Worm (Caenorhabditis elegans) whole organism, L1 larva: ENCODE measurements around the gene ngn-1.

ENCODE experiments used
- C04F5.9 ChIP-seq: sonication (generic microtip); optimal IDR thresholded peaks from 2 replicates; lab custom pipeline; 2016; ENCODE audit warnings: missing genetic modification characterization, missing compliant biosample characterization
- Y116A8C.19 ChIP-seq: sonication (generic microtip); optimal IDR thresholded peaks from 2 replicates; lab custom pipeline; 2016; ENCODE audit warnings: missing compliant biosample characterization, missing genetic modification characterization, borderline replicate concordance
- aha-1 ChIP-seq: fragments of 150-350 bp; optimal IDR thresholded peaks from 2 replicates; lab custom pipeline; 2014; ENCODE audit warnings: missing biosample characterization, missing genetic modification characterization
- aly-2 ChIP-seq: fragments of 150-350 bp; optimal IDR thresholded peaks from 2 replicates; lab custom pipeline; 2014; ENCODE audit warnings: missing biosample characterization, missing genetic modification characterization
- ceh-63 ChIP-seq: fragments of 200-800 bp; sonication (Bioruptor generic); optimal IDR thresholded peaks from 2 replicates; lab custom pipeline; 2018; ENCODE audit warnings: mild to moderate bottlenecking, missing genetic modification characterization, missing compliant biosample characterization
- ceh-8 ChIP-seq: fragments of 200-800 bp; sonication (Bioruptor generic); optimal IDR thresholded peaks from 2 replicates; lab custom pipeline; 2018; ENCODE audit warnings: mild to moderate bottlenecking, missing genetic modification characterization, moderate library complexity, missing compliant biosample characterization
- ceh-82 ChIP-seq, 3 experiments: fragments of 150-350 bp in 1 of 3; sonication (generic microtip) in 2 of 3; optimal IDR thresholded peaks; 2 replicates each; lab custom pipeline; 2014 to 2017; ENCODE audit warnings: missing biosample characterization in 3 of 3, missing genetic modification characterization in 3 of 3
- ceh-88 ChIP-seq: fragments of 200-800 bp; sonication (Bioruptor generic); IDR thresholded peaks from 2 replicates; pipeline ENCODE4 v1.3.6; 2022; ENCODE audit warnings: missing genetic modification characterization, missing compliant biosample characterization
- ces-1 ChIP-seq: fragments of 150-350 bp; optimal IDR thresholded peaks from 2 replicates; lab custom pipeline; 2014; ENCODE audit warnings: missing biosample characterization, missing genetic modification reagents, missing genetic modification characterization
- dpl-1 ChIP-seq, 3 experiments: fragments of 150-350 bp in 2 of 3; sonication (generic microtip) in 1 of 3; optimal IDR thresholded peaks; 2 replicates each; lab custom pipeline; 2014 to 2017; ENCODE audit warnings: missing biosample characterization in 3 of 3, missing genetic modification characterization in 3 of 3, missing genetic modification reagents in 3 of 3
- dsc-1 ChIP-seq: sonication (generic microtip); optimal IDR thresholded peaks from 2 replicates; lab custom pipeline; 2016; ENCODE audit warnings: mild to moderate bottlenecking, missing genetic modification characterization, missing compliant biosample characterization
- efl-1 ChIP-seq, 4 experiments: fragments of 150-350 bp; optimal IDR thresholded peaks in 3 of 4; peaks in 1 of 4; 1 replicate in 1 of 4; 2 replicates in 3 of 4; lab custom pipeline; 2014; ENCODE audit warnings: missing biosample characterization in 2 of 4, missing genetic modification characterization in 2 of 4, missing genetic modification reagents in 2 of 4
- efl-3 ChIP-seq: fragments of 200-800 bp; sonication (Bioruptor generic); optimal IDR thresholded peaks from 2 replicates; lab custom pipeline; 2018; ENCODE audit warnings: mild to moderate bottlenecking, missing genetic modification characterization, missing compliant biosample characterization
- egl-27 ChIP-seq, 2 experiments: fragments of 150-350 bp in 1 of 2; sonication (generic microtip); optimal IDR thresholded peaks; 3 replicates each; lab custom pipeline; 2017 to 2018; ENCODE audit warnings: missing biosample characterization in 2 of 2, missing genetic modification characterization in 2 of 2, missing genetic modification reagents in 2 of 2
- elt-2 ChIP-seq: sonication (generic microtip); optimal IDR thresholded peaks from 2 replicates; lab custom pipeline; 2016; ENCODE audit warnings: missing genetic modification characterization, mild to moderate bottlenecking, inconsistent platforms, missing compliant biosample characterization, missing genetic modification reagents
- elt-3 ChIP-seq, 6 experiments: fragments of 150-350 bp in 1 of 6; sonication (generic microtip); optimal IDR thresholded peaks; 2 replicates each; lab custom pipeline; 2017 to 2018; ENCODE audit warnings: missing biosample characterization in 6 of 6, missing genetic modification characterization in 6 of 6, inconsistent platforms in 1 of 6
- fkh-10 ChIP-seq: sonication (generic microtip); optimal IDR thresholded peaks from 2 replicates; lab custom pipeline; 2017; ENCODE audit warnings: missing biosample characterization, missing genetic modification reagents, missing genetic modification characterization
- fkh-8 ChIP-seq: sonication (generic microtip); optimal IDR thresholded peaks from 2 replicates; lab custom pipeline; 2016; ENCODE audit warnings: mild to moderate bottlenecking, missing genetic modification characterization, missing compliant biosample characterization
- isw-1 ChIP-seq: fragments of 200-800 bp; sonication (Bioruptor generic); IDR thresholded peaks from 2 replicates; pipeline ENCODE4 v1.3.6; 2022; ENCODE audit warnings: missing genetic modification characterization, missing compliant biosample characterization
- lin-15B ChIP-seq: fragments of 150-350 bp; sonication (generic microtip); optimal IDR thresholded peaks from 3 replicates; lab custom pipeline; 2014; ENCODE audit warnings: missing biosample characterization, missing genetic modification characterization
- lir-3 ChIP-seq: sonication (generic microtip); optimal IDR thresholded peaks from 2 replicates; lab custom pipeline; 2016; ENCODE audit warnings: mild to moderate bottlenecking, missing genetic modification characterization, moderate library complexity, missing compliant biosample characterization; ENCODE audit not compliant: poor library complexity
- lsy-2 ChIP-seq, 2 experiments: fragments of 150-350 bp; optimal IDR thresholded peaks; 2 replicates each; lab custom pipeline; 2014; ENCODE audit warnings: missing biosample characterization in 2 of 2, missing genetic modification characterization in 2 of 2
- mab-9 ChIP-seq: fragments of 200-800 bp; sonication (Bioruptor generic); IDR thresholded peaks from 2 replicates; pipeline ENCODE4 v1.3.6; 2022; ENCODE audit warnings: missing genetic modification reagents, missing genetic modification characterization, missing compliant biosample characterization
- mdl-1 ChIP-seq, 2 experiments: fragments of 150-350 bp; optimal IDR thresholded peaks; 2 replicates each; lab custom pipeline; 2014 to 2017; ENCODE audit warnings: missing biosample characterization in 2 of 2, missing genetic modification characterization in 2 of 2, inconsistent platforms in 1 of 2
- mef-2 ChIP-seq: fragments of 150-350 bp; optimal IDR thresholded peaks from 2 replicates; lab custom pipeline; 2014; ENCODE audit warnings: missing biosample characterization, missing genetic modification characterization
- mep-1 ChIP-seq: fragments of 150-350 bp; optimal IDR thresholded peaks from 2 replicates; lab custom pipeline; 2014; ENCODE audit warnings: missing biosample characterization, missing genetic modification characterization
- nhr-11 ChIP-seq: fragments of 150-350 bp; optimal IDR thresholded peaks from 2 replicates; lab custom pipeline; 2014; ENCODE audit warnings: missing biosample characterization, missing genetic modification characterization
- nhr-12 ChIP-seq: sonication (generic microtip); optimal IDR thresholded peaks from 2 replicates; lab custom pipeline; 2017; ENCODE audit warnings: missing biosample characterization, missing genetic modification characterization
- nhr-19 ChIP-seq: fragments of 200-800 bp; sonication (Bioruptor generic); conservative IDR thresholded peaks from 2 replicates; pipeline ENCODE4 v1.3.6; 2022; ENCODE audit warnings: missing genetic modification characterization, missing compliant biosample characterization
- nhr-20 ChIP-seq: sonication (generic microtip); optimal IDR thresholded peaks from 2 replicates; lab custom pipeline; 2016; ENCODE audit warnings: mild to moderate bottlenecking, missing genetic modification characterization, missing compliant biosample characterization
- nhr-237 ChIP-seq: fragments of 150-350 bp; optimal IDR thresholded peaks from 2 replicates; lab custom pipeline; 2014; ENCODE audit warnings: missing biosample characterization, missing genetic modification characterization
- nhr-28 ChIP-seq: fragments of 150-350 bp; optimal IDR thresholded peaks from 2 replicates; lab custom pipeline; 2014; ENCODE audit warnings: missing biosample characterization, missing genetic modification characterization
- nhr-71 ChIP-seq: sonication (generic microtip); optimal IDR thresholded peaks from 2 replicates; lab custom pipeline; 2016; ENCODE audit warnings: mild to moderate bottlenecking, missing genetic modification characterization, moderate library complexity, missing compliant biosample characterization
- nhr-76 ChIP-seq: sonication (generic microtip); optimal IDR thresholded peaks from 2 replicates; lab custom pipeline; 2017; ENCODE audit warnings: missing biosample characterization, missing genetic modification characterization
- nhr-77 ChIP-seq: fragments of 150-350 bp; optimal IDR thresholded peaks from 2 replicates; lab custom pipeline; 2014; ENCODE audit warnings: missing biosample characterization, missing genetic modification characterization
- nhr-84 ChIP-seq: sonication (generic microtip); optimal IDR thresholded peaks from 2 replicates; lab custom pipeline; 2017; ENCODE audit warnings: missing biosample characterization, missing genetic modification characterization
- nhr-90 ChIP-seq: sonication (generic microtip); optimal IDR thresholded peaks from 2 replicates; lab custom pipeline; 2016; ENCODE audit warnings: mild to moderate bottlenecking, missing genetic modification characterization, missing compliant biosample characterization; ENCODE audit not compliant: poor library complexity
- pag-3 ChIP-seq: sonication (generic microtip); optimal IDR thresholded peaks from 2 replicates; lab custom pipeline; 2017; ENCODE audit warnings: missing genetic modification characterization, mild to moderate bottlenecking, missing compliant biosample characterization, antibody characterized with exemption, borderline replicate concordance; ENCODE audit not compliant: insufficient read depth
- rnt-1 ChIP-seq: sonication (generic microtip); optimal IDR thresholded peaks from 2 replicates; lab custom pipeline; 2016; ENCODE audit warnings: mild to moderate bottlenecking, missing genetic modification characterization, moderate library complexity, missing compliant biosample characterization
- snu-23 ChIP-seq: sonication (generic microtip); optimal IDR thresholded peaks from 2 replicates; lab custom pipeline; 2016; ENCODE audit warnings: missing genetic modification characterization, missing compliant biosample characterization
- sox-4 ChIP-seq: sonication (generic microtip); optimal IDR thresholded peaks from 2 replicates; lab custom pipeline; 2016; ENCODE audit warnings: missing genetic modification characterization, missing compliant biosample characterization
- tbx-2 ChIP-seq: sonication (generic microtip); optimal IDR thresholded peaks from 2 replicates; lab custom pipeline; 2016; ENCODE audit warnings: missing genetic modification characterization, missing compliant biosample characterization
- unc-30 ChIP-seq: sonication (generic microtip); optimal IDR thresholded peaks from 2 replicates; lab custom pipeline; 2017; ENCODE audit warnings: missing biosample characterization, missing genetic modification characterization
- vab-15 ChIP-seq: sonication (generic microtip); optimal IDR thresholded peaks from 2 replicates; lab custom pipeline; 2017; ENCODE audit warnings: missing genotype, mild to moderate bottlenecking, missing genetic modification characterization, missing compliant biosample characterization
- xbp-1 ChIP-seq: sonication (generic microtip); optimal IDR thresholded peaks from 2 replicates; lab custom pipeline; 2016; ENCODE audit warnings: missing genetic modification characterization, missing compliant biosample characterization
- zag-1 ChIP-seq: fragments of 150-350 bp; optimal IDR thresholded peaks from 2 replicates; lab custom pipeline; 2014; ENCODE audit warnings: missing biosample characterization, missing genetic modification characterization
- zip-4 ChIP-seq: fragments of 200-800 bp; sonication (Bioruptor generic); optimal IDR thresholded peaks from 2 replicates; lab custom pipeline; 2018; ENCODE audit warnings: mild to moderate bottlenecking, missing genetic modification characterization, moderate library complexity, missing compliant biosample characterization
- ztf-4 ChIP-seq: fragments of 150-350 bp; optimal IDR thresholded peaks from 2 replicates; lab custom pipeline; 2014; ENCODE audit warnings: missing biosample characterization, missing genetic modification characterization

Gene ngn-1

ce11 chrIV:2607513-2608101 lies 20.5 kb downstream of the ngn-1 start, which contains the start of gene vamp-7 (continued):
- no peak for TF ChIP-seq Y116A8C.19 (tag; lab: Kevin White, UChicago)
- no peak for TF ChIP-seq elt-2 (tag; lab: Kevin White, UChicago)
- TF ChIP-seq, all 84 proteins: peak for 3

ce11 chrIV:2606572-2606971 lies 21.5 kb downstream of the ngn-1 start:
- no peak for TF ChIP-seq efl-1 (optimal IDR thresholded peaks at IDR 0.05; lab: Kevin White, UChicago)
- peak in 1 of 2 experiments; percentile 43 for TF ChIP-seq efl-1 (GFP tag; optimal IDR thresholded peaks at IDR 0.05 in 1 of 2; lab: Kevin White, UChicago)
- TF ChIP-seq snu-23 (GFP tag; lab: Kevin White, UChicago), result no peak
- no peak for TF ChIP-seq nhr-77 (tag; lab: Kevin White, UChicago)
- no peak for TF ChIP-seq nhr-90
- no peak for TF ChIP-seq nhr-71

ce11 chrIV:2603556-2604021 lies 24.5 kb downstream of the ngn-1 start:
- no peak for TF ChIP-seq dsc-1 (tag; lab: Kevin White, UChicago)
- TF ChIP-seq mdl-1 (tag; optimal IDR thresholded peaks at IDR 0.05; lab: Kevin White, UChicago), result peak in 1 of 2 experiments; percentile 37
- TF ChIP-seq rnt-1 (tag; lab: Kevin White, UChicago), result peak; percentile 66
- no peak for TF ChIP-seq aly-2 (tag; lab: Kevin White, UChicago)
- peak; percentile 16 for TF ChIP-seq tbx-2
- TF ChIP-seq nhr-11, result no peak
- peak; percentile 46 for TF ChIP-seq nhr-20 (tag; lab: Kevin White, UChicago)
- no peak for TF ChIP-seq ces-1 (GFP tag; lab: Kevin White, UChicago)
- TF ChIP-seq zag-1 (tag; lab: Kevin White, UChicago), result no peak
- no peak for TF ChIP-seq lin-15B (tag; lab: Kevin White, UChicago)
- peak; percentile 80 for TF ChIP-seq nhr-19 (GFP tag; lab: Robert Waterston, UW)
- TF ChIP-seq ceh-82 (tag; optimal IDR thresholded peaks at IDR 0.05; lab: Kevin White, UChicago), result peak in 1 of 3 experiments; percentile 12
- no peak for TF ChIP-seq vab-15 (tag; lab: Kevin White, UChicago)
- no peak for TF ChIP-seq nhr-76 (tag; lab: Kevin White, UChicago)
- peak; percentile 60 for TF ChIP-seq fkh-8 (tag; lab: Kevin White, UChicago)
- TF ChIP-seq nhr-237 (tag; lab: Kevin White, UChicago), result no peak
- no peak for TF ChIP-seq ztf-4
- peak; percentile 61 for TF ChIP-seq nhr-71
- no peak for TF ChIP-seq efl-3 (GFP tag; lab: Kevin White, UChicago)
- TF ChIP-seq xbp-1 (tag; lab: Kevin White, UChicago), result peak; percentile 4
- no peak for TF ChIP-seq isw-1 (GFP tag; lab: Robert Waterston, UW)
- no peak for TF ChIP-seq nhr-28 (tag; lab: Kevin White, UChicago)
- no peak for TF ChIP-seq fkh-10
- peak in 1 of 2 experiments; percentile 46 for TF ChIP-seq lsy-2 (tag; optimal IDR thresholded peaks at IDR 0.05; lab: Kevin White, UChicago)
- peak; percentile 15 to 33 (median 29) for TF ChIP-seq dpl-1 (GFP tag; optimal IDR thresholded peaks at IDR 0.05; lab: Kevin White, UChicago)
- no peak for TF ChIP-seq zip-4
- no peak for TF ChIP-seq nhr-84 (tag; lab: Kevin White, UChicago)
- no peak for TF ChIP-seq ceh-63 (GFP tag; lab: Kevin White, UChicago)
- TF ChIP-seq nhr-12, result no peak
- no peak for TF ChIP-seq C04F5.9 (tag; lab: Kevin White, UChicago)
- TF ChIP-seq mef-2 (tag; lab: Kevin White, UChicago), result no peak
- TF ChIP-seq mab-9, result no peak
- TF ChIP-seq pag-3 (tag; lab: Kevin White, UChicago), result no peak
- no peak for TF ChIP-seq unc-30 (tag; lab: Kevin White, UChicago)
- no peak for TF ChIP-seq elt-3 (tag; optimal IDR thresholded peaks at IDR 0.05; lab: Kevin White, UChicago)
- peak; percentile 23 for TF ChIP-seq mep-1 (tag; lab: Kevin White, UChicago)
- TF ChIP-seq ceh-88, result no peak
- no peak for TF ChIP-seq ceh-8 (GFP tag; lab: Kevin White, UChicago)
- TF ChIP-seq sox-4 (tag; lab: Kevin White, UChicago), result no peak
- no peak for TF ChIP-seq egl-27 (tag; optimal IDR thresholded peaks at IDR 0.05; lab: Kevin White, UChicago)
- no peak for TF ChIP-seq lir-3 (tag; lab: Kevin White, UChicago)
- no peak for TF ChIP-seq aha-1
